Worm (Caenorhabditis elegans): ENCODE data around the gene F02E8.4.

DNA sequence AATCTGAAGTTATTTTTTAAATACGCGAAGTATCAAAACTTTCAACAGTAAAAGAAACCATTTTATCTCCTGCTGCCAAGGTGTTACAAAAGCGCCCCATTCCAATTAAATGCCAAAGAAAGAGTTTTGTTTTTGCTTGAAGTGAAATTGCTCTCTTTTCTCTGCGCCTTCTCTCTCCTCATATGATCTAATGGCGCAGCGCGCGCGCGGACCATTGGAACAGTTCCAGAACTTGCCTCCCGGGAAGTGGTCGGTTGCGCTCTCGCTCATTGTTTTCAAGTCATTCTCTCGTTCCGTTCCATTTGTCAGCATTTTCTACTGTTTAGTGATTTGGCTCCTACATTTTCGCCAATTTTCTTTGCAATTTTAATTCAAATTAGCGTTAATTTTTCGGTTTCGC is 2.0 kb upstream of the F02E8.4 start:
- TF ChIP-seq ama-1 (optimal IDR thresholded peaks at IDR 0.05): no peak
- TF ChIP-seq tbx-11 (GFP tag; IDR thresholded peaks at IDR 0.05): no peak
- TF ChIP-seq ceh-13 (GFP tag; optimal IDR thresholded peaks at IDR 0.05): no peak
- TF ChIP-seq F13C5.2 (tag; optimal IDR thresholded peaks at IDR 0.05): no peak
- TF ChIP-seq hmg-4 (GFP tag; optimal IDR thresholded peaks at IDR 0.05): no peak
- no peak for TF ChIP-seq B0310.2 (tag; optimal IDR thresholded peaks at IDR 0.05)
- TF ChIP-seq hnd-1 (tag; optimal IDR thresholded peaks at IDR 0.05): no peak
- TF ChIP-seq tbx-37 (GFP tag; conservative IDR thresholded peaks at IDR 0.05): no peak
- TF ChIP-seq pes-1 (GFP tag; IDR thresholded peaks at IDR 0.05): no peak
- TF ChIP-seq scrt-1 (GFP tag; IDR thresholded peaks at IDR 0.05): no peak
- TF ChIP-seq flt-1 (GFP tag; IDR thresholded peaks at IDR 0.05): no peak
- TF ChIP-seq tra-4 (tag; optimal IDR thresholded peaks at IDR 0.05): no peak
- no peak for TF ChIP-seq ets-7 (tag; optimal IDR thresholded peaks at IDR 0.05)

Measured in whole organism, early embryonic.